Worm (Caenorhabditis elegans): ENCODE results near the gene ZK418.11.

Gene ZK418.11

DNA sequence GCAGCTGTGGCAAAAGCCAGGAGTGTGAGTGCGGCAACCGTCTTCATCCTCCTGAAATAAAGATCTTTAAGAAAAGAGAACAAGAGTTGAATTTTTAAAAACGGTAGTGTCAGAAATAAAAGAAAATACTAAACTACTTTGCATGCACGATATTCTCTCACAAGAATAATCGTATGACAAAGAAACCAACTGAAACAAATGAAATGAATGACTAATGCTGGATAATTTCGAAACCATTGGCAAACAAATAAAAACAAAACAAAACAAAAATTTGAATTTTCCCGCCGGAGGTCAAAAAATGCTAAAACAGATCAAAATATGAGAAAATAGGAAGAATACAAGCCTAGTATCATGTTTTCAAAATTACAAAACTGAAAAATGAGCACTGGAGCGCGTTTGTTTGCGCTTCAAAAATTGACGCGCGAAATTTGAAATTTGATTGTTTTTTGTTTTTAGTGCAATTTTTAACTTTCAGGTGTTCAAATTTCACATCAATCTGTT lies 3.9 kb downstream of the ZK418.11 start, which contains the start of gene cpg-2 (continued):
- no peak for TF ChIP-seq ceh-27 (GFP tag; optimal IDR thresholded peaks at IDR 0.05)
- TF ChIP-seq chd-7 (tag; optimal IDR thresholded peaks at IDR 0.05), result no peak

DNA sequence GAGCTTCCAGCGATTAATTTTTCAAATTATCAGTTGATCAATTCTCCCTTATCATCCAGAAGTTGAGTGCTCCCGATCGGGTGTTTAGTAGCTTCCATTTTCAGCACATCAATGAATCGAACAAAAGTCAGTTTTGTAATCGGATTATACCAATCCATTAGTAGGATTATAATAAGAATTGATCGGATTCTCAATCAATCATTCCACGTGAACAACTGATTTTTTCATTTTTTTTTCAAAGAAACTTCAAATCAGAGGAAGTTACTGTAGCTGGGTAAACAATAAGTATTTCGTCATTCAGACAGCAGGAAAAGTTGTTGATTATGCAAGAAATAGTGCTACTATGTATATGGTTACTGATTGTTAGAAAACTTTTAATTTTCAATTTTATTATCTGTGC lies 6.8 kb downstream of the ZK418.11 start:
- TF ChIP-seq cebp-1 (GFP tag; IDR thresholded peaks at IDR 0.05) (no peak), cebp-1 (tag; optimal IDR thresholded peaks at IDR 0.05) (peak; percentile 52), lsl-1 (GFP tag; optimal IDR thresholded peaks at IDR 0.05) (no peak), nhr-80 (tag; optimal IDR thresholded peaks at IDR 0.05) (peak; percentile 67), bed-2 (GFP tag; IDR thresholded peaks at IDR 0.05) (no peak), F37B4.10 (GFP tag; IDR thresholded peaks at IDR 0.05) (no peak), T07F8.4 (tag; optimal IDR thresholded peaks at IDR 0.05) (no peak), chd-7 (tag; optimal IDR thresholded peaks at IDR 0.05) (no peak)

DNA sequence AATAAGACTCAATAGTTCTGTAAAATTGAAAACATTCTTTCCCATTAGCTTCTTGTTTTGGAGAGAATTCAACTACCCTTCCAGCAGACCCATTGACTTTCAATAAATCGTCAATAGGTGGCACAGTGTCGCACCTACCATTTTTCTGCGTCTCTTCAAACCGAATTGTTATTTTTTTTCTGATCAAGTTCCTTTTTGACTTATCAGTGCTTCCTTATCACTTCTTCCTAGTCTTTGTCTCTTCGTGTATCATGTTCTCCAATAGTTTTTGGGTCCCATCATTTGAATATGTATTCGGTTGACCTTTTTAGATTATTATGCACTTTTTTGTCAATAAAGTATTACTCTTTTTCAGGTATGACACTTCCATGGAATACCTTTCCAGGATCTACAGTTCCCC lies 7.9 kb downstream of the ZK418.11 start, which contains the start of gene odd-1:
odd-1 (plus strand) TSS at position 349 of the 400 bp plus-strand sequence.
- TF ChIP-seq hlh-26 (GFP tag; conservative IDR thresholded peaks at IDR 0.05) (no peak), K12H6.12 (tag; optimal IDR thresholded peaks at IDR 0.05) (no peak), snpc-1.1 (tag; optimal IDR thresholded peaks at IDR 0.05; ENCODE audit: insufficient read depth) (no peak), C17E4.6 (GFP tag; IDR thresholded peaks at IDR 0.05) (no peak), nhr-80 (tag; optimal IDR thresholded peaks at IDR 0.05) (peak; percentile 39), lsy-27 (tag; optimal IDR thresholded peaks at IDR 0.05; ENCODE audit: borderline replicate concordance, insufficient read depth) (no peak), C06A6.2 (GFP tag; conservative IDR thresholded peaks at IDR 0.05) (no peak)

DNA sequence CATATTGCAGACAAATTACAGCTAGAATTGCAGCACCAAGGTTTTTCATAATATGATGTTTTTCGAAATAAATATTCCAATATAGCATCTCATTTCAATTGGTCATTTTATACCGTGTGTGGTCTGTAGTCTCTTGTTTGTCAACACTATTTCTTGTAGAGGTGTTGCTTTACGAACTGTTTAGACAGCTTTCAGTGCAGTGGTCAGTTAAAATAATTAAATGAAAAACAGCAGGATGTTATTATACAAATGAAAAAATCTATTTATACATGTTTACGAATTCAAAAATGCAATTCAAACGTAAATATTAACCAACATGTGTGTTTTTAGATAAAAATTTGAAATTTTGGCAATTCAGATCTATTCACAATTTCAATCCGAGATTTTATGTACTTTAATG lies 11.7 kb downstream of the ZK418.11 start, which contains the start of gene B0280.7:
B0280.7 (minus strand) TSS at position 101 of the 400 bp plus-strand sequence.
- TF ChIP-seq lsl-1 (GFP tag; optimal IDR thresholded peaks at IDR 0.05) (no peak), lin-26 (GFP tag; IDR thresholded peaks at IDR 0.05) (0 out of 2 replicates have a peak, but pooled peaks have one; percentile 18)

DNA sequence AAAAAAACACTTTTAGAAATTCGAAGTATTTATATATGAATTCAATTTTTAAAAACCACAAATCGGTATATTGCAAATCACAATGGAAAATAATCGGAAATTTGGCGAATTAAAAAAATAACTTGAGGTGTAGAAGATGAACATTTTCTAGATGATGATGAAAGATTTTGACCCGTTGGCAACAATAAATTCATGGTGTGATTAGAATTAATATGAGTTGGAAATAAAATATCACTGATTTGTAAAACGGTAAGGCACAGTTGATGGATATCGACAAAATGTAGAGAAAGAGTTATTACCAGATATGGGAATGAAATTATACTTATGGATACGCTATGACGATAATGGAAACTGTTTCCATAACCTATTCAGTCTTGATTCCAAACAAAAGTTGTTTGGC lies 12.2 kb downstream of the ZK418.11 start:
- TF ChIP-seq akir-1 (GFP tag; optimal IDR thresholded peaks at IDR 0.05) (no peak), lsy-27 (tag; optimal IDR thresholded peaks at IDR 0.05; ENCODE audit: borderline replicate concordance, insufficient read depth) (no peak), F37B4.10 (GFP tag; IDR thresholded peaks at IDR 0.05) (no peak), Y95B8A.8 (GFP tag; IDR thresholded peaks at IDR 0.05) (no peak), attf-3 (GFP tag; conservative IDR thresholded peaks at IDR 0.05) (no peak), mxl-1 (tag; optimal IDR thresholded peaks at IDR 0.05) (no peak), cebp-2 (GFP tag; IDR thresholded peaks at IDR 0.05) (no peak), F23B12.7 (tag; optimal IDR thresholded peaks at IDR 0.05; ENCODE audit: insufficient read depth) (no peak), efl-1 (GFP tag; optimal IDR thresholded peaks at IDR 0.05) (no peak), mel-28 (tag; optimal IDR thresholded peaks at IDR 0.05; ENCODE audit: borderline replicate concordance) (no peak), somi-1 (GFP tag; optimal IDR thresholded peaks at IDR 0.05) (no peak), dpl-1 (GFP tag; optimal IDR thresholded peaks at IDR 0.05) (no peak)

DNA sequence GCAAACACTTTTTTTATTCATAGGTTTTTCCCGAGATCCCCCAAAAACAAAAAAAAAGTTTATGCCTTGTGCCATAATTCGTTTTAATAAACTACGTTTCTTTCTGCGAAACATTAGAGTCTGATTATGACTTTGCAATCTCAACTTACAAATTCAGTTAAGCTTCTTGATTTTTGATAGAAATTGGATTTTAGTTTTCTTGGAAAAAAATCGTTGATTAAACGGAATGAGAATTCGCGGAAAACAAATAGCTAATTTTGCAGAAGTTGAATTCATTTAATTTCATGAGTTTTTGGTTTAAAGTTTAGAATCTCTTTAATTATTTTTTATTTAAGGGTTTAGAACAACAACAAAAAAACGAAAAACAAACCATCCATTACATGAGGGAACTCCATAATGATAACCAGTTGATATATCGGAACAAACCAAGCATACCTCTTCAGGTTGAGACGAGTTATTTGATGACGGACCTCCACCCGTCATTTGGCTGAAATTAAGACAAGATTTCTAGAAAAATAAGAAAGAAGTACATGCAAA lies 14.9 kb downstream of the ZK418.11 start, which contains the start of gene nhr-10:
nhr-10 (minus strand) TSS at position 487 of the 537 bp plus-strand sequence.
- TF ChIP-seq ztf-6 (GFP tag; IDR thresholded peaks at IDR 0.05) (no peak), aptf-2 (GFP tag; conservative IDR thresholded peaks at IDR 0.05) (no peak), ztf-28 (GFP tag; IDR thresholded peaks at IDR 0.05) (no peak), B0336.3 (GFP tag; IDR thresholded peaks at IDR 0.05) (no peak), let-526 (GFP tag; IDR thresholded peaks at IDR 0.05) (no peak), ceh-58 (GFP tag; IDR thresholded peaks at IDR 0.05) (no peak), ztf-25 (GFP tag; IDR thresholded peaks at IDR 0.05) (no peak), ets-4 (GFP tag; optimal IDR thresholded peaks at IDR 0.05) (no peak), lin-40 (tag; optimal IDR thresholded peaks at IDR 0.05) (no peak), cebp-2 (GFP tag; IDR thresholded peaks at IDR 0.05) (no peak), tlf-1 (GFP tag; optimal IDR thresholded peaks at IDR 0.05) (no peak), ztf-22 (GFP tag; optimal IDR thresholded peaks at IDR 0.05) (no peak)
